Worm (Caenorhabditis elegans) whole organism, L3 larva: Measurements from ENCODE around the gene ugt-44.

ENCODE experiments used
- R02D3.7 ChIP-seq: fragments of 150-350 bp; optimal IDR thresholded peaks from 2 replicates; lab custom pipeline; 2014; ENCODE audit warnings: missing biosample characterization, missing genetic modification characterization
- ZK546.5 ChIP-seq: sonication (generic microtip); optimal IDR thresholded peaks from 2 replicates; lab custom pipeline; 2017; ENCODE audit warnings: missing biosample characterization, missing genetic modification characterization
- aly-2 ChIP-seq: fragments of 150-350 bp; optimal IDR thresholded peaks from 2 replicates; lab custom pipeline; 2014; ENCODE audit warnings: missing biosample characterization, missing genetic modification characterization
- ceh-28 ChIP-seq: fragments of 150-350 bp; optimal IDR thresholded peaks from 2 replicates; lab custom pipeline; 2014; ENCODE audit warnings: missing biosample characterization, missing genetic modification reagents, missing genetic modification characterization
- ceh-82 ChIP-seq: fragments of 150-350 bp; optimal IDR thresholded peaks from 2 replicates; lab custom pipeline; 2014; ENCODE audit warnings: missing biosample characterization, missing genetic modification characterization
- ceh-9 ChIP-seq: sonication (generic microtip); optimal IDR thresholded peaks from 2 replicates; lab custom pipeline; 2018; ENCODE audit warnings: missing biosample characterization, missing genetic modification characterization
- daf-12 ChIP-seq: fragments of 150-350 bp; optimal IDR thresholded peaks from 2 replicates; lab custom pipeline; 2014; ENCODE audit warnings: missing biosample characterization, missing genetic modification reagents, missing genetic modification characterization
- egl-27 ChIP-seq: sonication (generic microtip); optimal IDR thresholded peaks from 4 replicates; lab custom pipeline; 2017; ENCODE audit warnings: missing biosample characterization, missing genetic modification reagents, missing genetic modification characterization
- egl-5 ChIP-seq: fragments of 150-350 bp; optimal IDR thresholded peaks from 2 replicates; lab custom pipeline; 2017; ENCODE audit warnings: missing biosample characterization, missing genetic modification reagents, missing genetic modification characterization, inconsistent platforms
- elt-1 ChIP-seq: fragments of 150-350 bp; optimal IDR thresholded peaks from 2 replicates; lab custom pipeline; 2014; ENCODE audit warnings: missing biosample characterization, missing genetic modification characterization
- elt-2 ChIP-seq: sonication (generic microtip); optimal IDR thresholded peaks from 2 replicates; lab custom pipeline; 2016; ENCODE audit warnings: missing genetic modification reagents, mild to moderate bottlenecking, missing genetic modification characterization, missing compliant biosample characterization
- elt-3 ChIP-seq, 3 experiments: fragments of 150-350 bp in 1 of 3; sonication (generic microtip) in 2 of 3; optimal IDR thresholded peaks; 2 replicates in 2 of 3; 4 replicates in 1 of 3; lab custom pipeline; 2014 to 2017; ENCODE audit warnings: missing biosample characterization in 3 of 3, missing genetic modification characterization in 3 of 3
- eor-1 ChIP-seq, 2 experiments: fragments of 150-350 bp; optimal IDR thresholded peaks; 2 replicates each; lab custom pipeline; 2014 to 2018; ENCODE audit warnings: missing biosample characterization in 2 of 2, missing genetic modification characterization in 2 of 2
- fkh-2 ChIP-seq: fragments of 150-350 bp; optimal IDR thresholded peaks from 2 replicates; lab custom pipeline; 2014; ENCODE audit warnings: missing biosample characterization, missing genetic modification reagents, missing genetic modification characterization
- hmg-11 ChIP-seq: sonication (generic microtip); optimal IDR thresholded peaks from 2 replicates; lab custom pipeline; 2016; ENCODE audit warnings: missing genetic modification characterization, missing compliant biosample characterization
- jun-1 ChIP-seq: fragments of 150-350 bp; optimal IDR thresholded peaks from 2 replicates; lab custom pipeline; 2014; ENCODE audit warnings: missing biosample characterization, missing genetic modification reagents, missing genetic modification characterization
- lin-15B ChIP-seq: fragments of 150-350 bp; optimal IDR thresholded peaks from 2 replicates; lab custom pipeline; 2014; ENCODE audit warnings: missing biosample characterization, missing genetic modification characterization
- mml-1 ChIP-seq: fragments of 150-350 bp; sonication (generic microtip); optimal IDR thresholded peaks from 3 replicates; lab custom pipeline; 2014; ENCODE audit warnings: missing biosample characterization, missing genetic modification characterization
- nfya-1 ChIP-seq: sonication (generic microtip); optimal IDR thresholded peaks from 2 replicates; lab custom pipeline; 2017; ENCODE audit warnings: missing genetic modification characterization, mild to moderate bottlenecking, missing compliant biosample characterization, antibody characterized with exemption, moderate library complexity; ENCODE audit not compliant: insufficient read depth
- nhr-12 ChIP-seq: fragments of 150-350 bp; optimal IDR thresholded peaks from 2 replicates; lab custom pipeline; 2014; ENCODE audit warnings: missing biosample characterization, missing genetic modification characterization
- nhr-237 ChIP-seq: fragments of 150-350 bp; optimal IDR thresholded peaks from 2 replicates; lab custom pipeline; 2014; ENCODE audit warnings: missing biosample characterization, missing genetic modification characterization
- nhr-25 ChIP-seq: sonication (generic microtip); optimal IDR thresholded peaks from 2 replicates; lab custom pipeline; 2017; ENCODE audit warnings: missing biosample characterization, missing genetic modification characterization
- nhr-28 ChIP-seq: fragments of 150-350 bp; optimal IDR thresholded peaks from 2 replicates; lab custom pipeline; 2014; ENCODE audit warnings: missing biosample characterization, missing genetic modification characterization
- nhr-67 ChIP-seq: fragments of 150-350 bp; optimal IDR thresholded peaks from 2 replicates; lab custom pipeline; 2014; ENCODE audit warnings: missing biosample characterization, missing genetic modification characterization
- nhr-76 ChIP-seq: fragments of 150-350 bp; sonication (generic microtip); optimal IDR thresholded peaks from 5 replicates; lab custom pipeline; 2014; ENCODE audit warnings: missing biosample characterization, missing genetic modification characterization
- nhr-77 ChIP-seq: fragments of 150-350 bp; optimal IDR thresholded peaks from 2 replicates; lab custom pipeline; 2014; ENCODE audit warnings: missing biosample characterization, missing genetic modification characterization
- pha-4 ChIP-seq: fragments of 150-350 bp; optimal IDR thresholded peaks from 2 replicates; lab custom pipeline; 2014; ENCODE audit warnings: missing biosample characterization, missing genetic modification reagents, missing genetic modification characterization
- pqm-1 ChIP-seq: fragments of 150-350 bp; optimal IDR thresholded peaks from 2 replicates; lab custom pipeline; 2017; ENCODE audit warnings: missing biosample characterization, missing genetic modification characterization, inconsistent platforms
- skn-1 ChIP-seq: fragments of 150-350 bp; optimal IDR thresholded peaks from 2 replicates; lab custom pipeline; 2014; ENCODE audit warnings: missing biosample characterization, missing genetic modification characterization
- tbx-2 ChIP-seq: sonication (generic microtip); optimal IDR thresholded peaks from 2 replicates; lab custom pipeline; 2016; ENCODE audit warnings: mild to moderate bottlenecking, missing genetic modification characterization, missing compliant biosample characterization
- unc-39 ChIP-seq: sonication (generic microtip); optimal IDR thresholded peaks from 4 replicates; lab custom pipeline; 2017; ENCODE audit warnings: missing biosample characterization, missing genetic modification characterization
- unc-62 ChIP-seq: fragments of 150-350 bp; sonication (generic microtip); optimal IDR thresholded peaks from 4 replicates; lab custom pipeline; 2014; ENCODE audit warnings: missing biosample characterization, missing genetic modification reagents, missing genetic modification characterization
- zag-1 ChIP-seq: fragments of 150-350 bp; optimal IDR thresholded peaks from 2 replicates; lab custom pipeline; 2014; ENCODE audit warnings: missing biosample characterization, missing genetic modification characterization
- ztf-4 ChIP-seq: fragments of 150-350 bp; optimal IDR thresholded peaks from 2 replicates; lab custom pipeline; 2014; ENCODE audit warnings: missing biosample characterization, missing genetic modification characterization

The ugt-44 gene

DNA sequence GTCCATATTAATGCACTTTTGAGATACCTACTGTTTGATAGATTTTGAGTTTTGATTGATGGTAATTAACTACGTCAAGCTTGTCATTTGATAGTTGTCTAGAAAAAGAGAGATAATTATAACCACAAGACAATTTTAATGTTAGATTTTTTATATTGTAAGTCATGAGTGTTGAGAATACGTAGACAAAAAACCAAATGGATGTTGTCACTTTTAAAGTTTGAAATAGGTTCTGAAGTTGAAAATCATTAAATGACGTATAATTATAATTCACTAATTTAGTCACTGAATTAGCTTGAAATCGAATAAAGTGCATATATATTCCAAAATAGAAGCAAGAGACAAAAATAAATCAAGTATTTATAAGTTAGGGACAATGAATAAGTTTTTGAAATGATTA is 32.4 kb upstream of the ugt-44 start:
- TF ChIP-seq hmg-11 (tag; lab: Kevin White, UChicago) (no peak), unc-39 (tag; lab: Kevin White, UChicago) (no peak), elt-1 (tag; lab: Kevin White, UChicago) (no peak), pha-4 (tag; lab: Kevin White, UChicago) (no peak), nhr-25 (tag; lab: Kevin White, UChicago) (no peak), ceh-82 (tag; lab: Kevin White, UChicago) (no peak), nfya-1 (no peak), fkh-2 (tag; lab: Kevin White, UChicago) (no peak), nhr-12 (tag; lab: Kevin White, UChicago) (no peak), pqm-1 (tag; lab: Kevin White, UChicago) (no peak), aly-2 (tag; lab: Kevin White, UChicago) (no peak)

ce11 chrIV:10438901-10439300 is 30.6 kb upstream of the ugt-44 start, which contains the start of gene F13B12.3:
Gene F13B12.3 (plus strand): TSS chrIV:10439123.
- TF ChIP-seq pqm-1 (tag; lab: Kevin White, UChicago): peak; percentile 90
- TF ChIP-seq aly-2 (tag; lab: Kevin White, UChicago): no peak
- no peak for TF ChIP-seq fkh-2 (tag; lab: Kevin White, UChicago)
- peak; percentile 15 for TF ChIP-seq pha-4 (tag; lab: Kevin White, UChicago)
- TF ChIP-seq egl-5 (tag; lab: Kevin White, UChicago): no peak
- TF ChIP-seq elt-2 (tag; lab: Kevin White, UChicago): peak; percentile 90

DNA sequence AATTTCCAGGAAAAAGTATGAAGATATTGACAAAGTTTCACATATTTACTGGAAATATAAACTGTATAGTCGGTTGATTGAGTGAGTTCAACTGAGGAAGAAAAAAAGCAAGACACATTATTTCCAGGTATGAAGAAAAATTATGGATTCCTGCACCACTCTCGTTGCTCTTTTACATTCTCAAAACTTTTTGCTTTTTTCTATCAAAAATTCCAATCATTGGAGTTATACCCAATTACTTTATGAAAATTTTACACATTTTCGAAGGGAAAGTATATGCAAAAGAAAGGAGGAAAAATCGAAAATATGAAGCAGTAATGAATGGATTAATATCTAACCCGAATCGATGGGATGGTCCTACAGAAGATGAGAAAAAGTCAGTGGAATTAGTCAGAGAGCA is 26.6 kb upstream of the ugt-44 start:
- no peak for TF ChIP-seq tbx-2 (tag; lab: Kevin White, UChicago)
- TF ChIP-seq zag-1: no peak

ce11 chrIV:10443510-10443909 is 26.0 kb upstream of the ugt-44 start, which contains the start of gene F13B12.7:
Gene F13B12.7 (plus strand): TSS chrIV:10443810.
- TF ChIP-seq nhr-237 (tag; lab: Kevin White, UChicago): no peak
- no peak for TF ChIP-seq unc-39 (tag; lab: Kevin White, UChicago)
- TF ChIP-seq ceh-82 (tag; lab: Kevin White, UChicago): no peak
- TF ChIP-seq mml-1 (tag; lab: Kevin White, UChicago): no peak
- no peak for TF ChIP-seq ZK546.5 (tag; lab: Kevin White, UChicago)
- TF ChIP-seq nhr-67 (tag; lab: Kevin White, UChicago): no peak
- no peak for TF ChIP-seq nhr-28
- no peak for TF ChIP-seq tbx-2 (tag; lab: Kevin White, UChicago)
- TF ChIP-seq lin-15B: no peak
- TF ChIP-seq pqm-1 (tag; lab: Kevin White, UChicago): no peak
- no peak for TF ChIP-seq nhr-76
- TF ChIP-seq nhr-77 (tag; lab: Kevin White, UChicago): no peak
- no peak for TF ChIP-seq egl-27 (tag; lab: Kevin White, UChicago)
- no peak for TF ChIP-seq R02D3.7 (tag; lab: Kevin White, UChicago)
- no peak for TF ChIP-seq ceh-28 (tag; lab: Kevin White, UChicago)
- no peak for TF ChIP-seq jun-1
- TF ChIP-seq ztf-4 (tag; lab: Kevin White, UChicago): no peak
- no peak for TF ChIP-seq unc-62 (GFP tag; lab: Kevin White, UChicago)
- TF ChIP-seq eor-1 (tag; optimal IDR thresholded peaks at IDR 0.05; lab: Kevin White, UChicago): no peak
- no peak for TF ChIP-seq hmg-11 (tag; lab: Kevin White, UChicago)

DNA sequence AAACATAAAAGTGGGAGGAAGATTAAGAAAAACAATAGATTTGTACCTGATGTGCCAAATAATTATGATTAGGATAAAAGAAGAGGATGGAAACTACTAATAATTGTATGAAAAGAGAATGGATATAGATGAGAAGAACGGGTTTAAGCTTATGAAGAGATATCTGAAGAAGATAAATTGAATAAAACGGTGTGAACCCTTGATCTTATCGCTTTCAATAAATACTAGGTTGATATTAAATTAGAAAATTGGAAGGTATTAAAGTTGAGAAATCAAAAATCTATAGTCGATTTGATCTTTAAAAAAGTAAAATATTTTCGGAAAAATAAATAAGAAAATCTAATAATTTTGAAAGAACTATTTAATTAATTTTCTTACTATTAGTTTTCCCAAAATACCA is 19.7 kb upstream of the ugt-44 start, which contains the start of gene F13B12.4:
TSS of gene F13B12.4 (minus strand) at position 101 of the 400 bp plus-strand sequence.
- TF ChIP-seq R02D3.7 (tag; lab: Kevin White, UChicago): no peak
- no peak for TF ChIP-seq egl-27 (tag; lab: Kevin White, UChicago)
- TF ChIP-seq pqm-1 (tag; lab: Kevin White, UChicago): no peak
- no peak for TF ChIP-seq ZK546.5 (tag; lab: Kevin White, UChicago)
- TF ChIP-seq elt-3 (tag; optimal IDR thresholded peaks at IDR 0.05; lab: Kevin White, UChicago): no peak
- no peak for TF ChIP-seq nhr-28
- TF ChIP-seq ceh-9 (tag; lab: Kevin White, UChicago): no peak
- TF ChIP-seq daf-12 (tag; lab: Kevin White, UChicago): no peak
- TF ChIP-seq skn-1 (tag; lab: Kevin White, UChicago): no peak
- TF ChIP-seq unc-62 (GFP tag; lab: Kevin White, UChicago): no peak
